Worm (Caenorhabditis elegans) whole organism, mixed stage, embryonic: ENCODE measurements around the gene nhr-256.

Experiments used
- elt-3 ChIP-seq: fragments of 150-350 bp; optimal IDR thresholded peaks from 2 replicates; lab custom pipeline; 2014; ENCODE audit warnings: missing biosample characterization, missing genetic modification characterization
- lin-13 ChIP-seq: fragments of 150-350 bp; optimal IDR thresholded peaks from 2 replicates; lab custom pipeline; 2014; ENCODE audit warnings: missing biosample characterization, missing genetic modification characterization

ce11 chrV:1699228-1699795 lies 44.3 kb upstream of the nhr-256 start:
- TF ChIP-seq lin-13 (tag; lab: Kevin White, UChicago) (no peak), elt-3 (tag; lab: Kevin White, UChicago) (no peak)
